Fruit fly (Drosophila melanogaster): ENCODE data around the gene svr.
A peak's percentile ranks its signal among the peaks of the same experiment; 100 is the strongest.

The svr gene

DNA sequence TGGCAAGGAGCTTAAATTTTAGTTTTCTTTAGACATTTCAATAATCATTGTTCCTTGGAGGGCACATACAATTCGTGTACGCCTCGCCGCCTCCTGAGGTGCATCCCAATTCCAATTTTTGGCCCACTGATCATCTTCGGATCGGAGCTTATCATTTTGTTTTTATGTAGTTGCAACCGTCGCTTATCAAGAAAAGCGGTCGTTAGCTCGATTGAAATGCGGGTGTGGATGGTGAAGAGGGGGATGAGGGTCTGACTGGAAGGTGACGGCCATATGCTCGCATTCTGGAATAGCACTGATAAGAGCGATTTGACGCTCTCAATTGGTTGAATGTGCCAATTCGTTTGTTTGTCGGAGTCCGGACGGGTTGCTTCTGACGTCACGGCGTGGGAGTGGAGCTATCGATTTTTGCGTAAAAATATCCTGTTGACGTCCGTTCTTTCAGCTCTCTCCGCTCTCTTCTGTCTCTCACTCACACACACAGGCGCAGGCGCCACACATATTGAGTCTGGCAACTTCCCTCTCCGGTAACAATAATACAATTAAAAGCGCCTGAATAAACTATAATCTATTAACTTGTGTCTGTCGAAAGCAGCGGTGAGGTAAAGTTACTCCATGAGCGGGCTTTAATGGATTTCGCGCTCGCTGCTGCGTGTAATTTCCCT lies 2.8 kb downstream of the svr start:
- TF ChIP-seq CG33017 (tag; optimal IDR thresholded peaks at IDR 0.05) (no peak), CG14711 (tag; optimal IDR thresholded peaks at IDR 0.05) (no peak), CG7045 (GFP tag; optimal IDR thresholded peaks at IDR 0.05) (no peak)

- TF ChIP-seq cnc (optimal IDR thresholded peaks at IDR 0.05) (no peak), Mnt (GFP tag; optimal IDR thresholded peaks at IDR 0.05) (peak; percentile 78), tj (GFP tag; optimal IDR thresholded peaks at IDR 0.05) (peak; percentile 65), CG5204 (GFP tag; optimal IDR thresholded peaks at IDR 0.05) (no peak), Hr96 (GFP tag; optimal IDR thresholded peaks at IDR 0.05) (no peak), CG11617 (GFP tag; optimal IDR thresholded peaks at IDR 0.05) (peak; percentile 84), Crg-1 (GFP tag; optimal IDR thresholded peaks at IDR 0.05) (peak; percentile 67), CG7101 (tag; optimal IDR thresholded peaks at IDR 0.05) (peak; percentile 90), CG7045 (GFP tag; optimal IDR thresholded peaks at IDR 0.05) (peak; percentile 83), CG33017 (tag; optimal IDR thresholded peaks at IDR 0.05) (peak; percentile 79), Clk (GFP tag; optimal IDR thresholded peaks at IDR 0.05) (peak; percentile 77), CG1620 (GFP tag; optimal IDR thresholded peaks at IDR 0.05) (peak; percentile 50), CG14711 (tag; optimal IDR thresholded peaks at IDR 0.05) (peak; percentile 75), kay (GFP tag; ENCODE audit: borderline replicate concordance) (no peak), bab1 (GFP tag; optimal IDR thresholded peaks at IDR 0.05) (peak; percentile 82), ovo (GFP tag; optimal IDR thresholded peaks at IDR 0.05) (peak; percentile 59), pad (GFP tag; optimal IDR thresholded peaks at IDR 0.05) (peak; percentile 81), toe (GFP tag; optimal IDR thresholded peaks at IDR 0.05) (peak; percentile 70), cic (GFP tag; optimal IDR thresholded peaks at IDR 0.05) (peak; percentile 73), CG12768 (GFP tag; optimal IDR thresholded peaks at IDR 0.05) (peak; percentile 83)
These were observed 3.4 kb downstream of the svr start for dm6 chrX:499589-500041.

DNA sequence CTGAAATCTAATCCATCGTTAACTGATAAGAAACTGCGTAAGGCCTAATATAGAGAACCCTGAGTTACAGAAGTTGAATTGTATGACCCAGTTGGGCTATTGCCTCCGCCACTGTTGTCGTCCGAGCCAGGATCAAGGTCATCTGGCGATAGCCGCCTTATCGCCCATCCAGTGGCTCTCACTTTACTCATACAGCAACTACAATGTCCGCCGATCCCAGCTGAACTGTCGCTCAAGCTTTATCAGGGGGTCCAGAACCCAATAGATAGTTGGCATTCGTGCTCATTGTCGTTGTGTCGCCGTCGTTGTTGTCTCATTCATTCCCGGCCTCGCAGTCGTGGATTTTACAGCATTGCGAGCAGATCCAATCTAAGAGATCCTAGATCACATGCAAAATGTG lies 12.9 kb downstream of the svr start, which contains the start of gene arg:
Gene arg (plus strand): TSS at position 319 of the 400 bp plus-strand sequence.
- TF ChIP-seq Mnt (GFP tag; optimal IDR thresholded peaks at IDR 0.05) (no peak), cic (GFP tag; optimal IDR thresholded peaks at IDR 0.05) (peak; percentile 3), CG7101 (tag; optimal IDR thresholded peaks at IDR 0.05) (no peak)

- TF ChIP-seq CG7101 (tag; optimal IDR thresholded peaks at IDR 0.05) (no peak), CG12768 (GFP tag; optimal IDR thresholded peaks at IDR 0.05) (no peak), CG7045 (GFP tag; optimal IDR thresholded peaks at IDR 0.05) (no peak), tj (GFP tag; optimal IDR thresholded peaks at IDR 0.05) (no peak), CG14711 (tag; optimal IDR thresholded peaks at IDR 0.05) (no peak), bab1 (GFP tag; optimal IDR thresholded peaks at IDR 0.05) (no peak), CG33017 (tag; optimal IDR thresholded peaks at IDR 0.05) (no peak), toe (GFP tag; optimal IDR thresholded peaks at IDR 0.05) (no peak), CG11617 (GFP tag; optimal IDR thresholded peaks at IDR 0.05) (no peak), CG1620 (GFP tag; optimal IDR thresholded peaks at IDR 0.05) (no peak), ovo (GFP tag; optimal IDR thresholded peaks at IDR 0.05) (no peak), Mnt (GFP tag; optimal IDR thresholded peaks at IDR 0.05) (no peak), Crg-1 (GFP tag; optimal IDR thresholded peaks at IDR 0.05) (no peak), Hr96 (GFP tag; optimal IDR thresholded peaks at IDR 0.05) (no peak)
These were observed 14.3 kb downstream of the svr start for dm6 chrX:510528-510927.

dm6 chrX:512527-512926 lies 16.3 kb downstream of the svr start:
- TF ChIP-seq Clk (GFP tag; optimal IDR thresholded peaks at IDR 0.05) (no peak), toe (GFP tag; optimal IDR thresholded peaks at IDR 0.05) (no peak), CG14711 (tag; optimal IDR thresholded peaks at IDR 0.05) (no peak), CG7101 (tag; optimal IDR thresholded peaks at IDR 0.05) (no peak), CG12768 (GFP tag; optimal IDR thresholded peaks at IDR 0.05) (no peak), CG5204 (GFP tag; optimal IDR thresholded peaks at IDR 0.05) (no peak), pad (GFP tag; optimal IDR thresholded peaks at IDR 0.05) (no peak), CG11617 (GFP tag; optimal IDR thresholded peaks at IDR 0.05) (no peak), Crg-1 (GFP tag; optimal IDR thresholded peaks at IDR 0.05) (no peak), ovo (GFP tag; optimal IDR thresholded peaks at IDR 0.05) (no peak), cnc (optimal IDR thresholded peaks at IDR 0.05) (no peak), tj (GFP tag; optimal IDR thresholded peaks at IDR 0.05) (no peak), kay (GFP tag; ENCODE audit: borderline replicate concordance) (no peak), Mnt (GFP tag; optimal IDR thresholded peaks at IDR 0.05) (no peak), Hr96 (GFP tag; optimal IDR thresholded peaks at IDR 0.05) (no peak), CG1620 (GFP tag; optimal IDR thresholded peaks at IDR 0.05) (no peak), CG33017 (tag; optimal IDR thresholded peaks at IDR 0.05) (no peak), bab1 (GFP tag; optimal IDR thresholded peaks at IDR 0.05) (no peak), CG7045 (GFP tag; optimal IDR thresholded peaks at IDR 0.05) (no peak), cic (GFP tag; optimal IDR thresholded peaks at IDR 0.05) (no peak)

dm6 chrX:515676-516075 lies 19.4 kb downstream of the svr start:
- TF ChIP-seq CG5204 (GFP tag; optimal IDR thresholded peaks at IDR 0.05) (no peak), Clk (GFP tag; optimal IDR thresholded peaks at IDR 0.05) (no peak), CG14711 (tag; optimal IDR thresholded peaks at IDR 0.05) (no peak), cic (GFP tag; optimal IDR thresholded peaks at IDR 0.05) (no peak), CG11617 (GFP tag; optimal IDR thresholded peaks at IDR 0.05) (no peak), CG12768 (GFP tag; optimal IDR thresholded peaks at IDR 0.05) (no peak), CG1620 (GFP tag; optimal IDR thresholded peaks at IDR 0.05) (no peak), bab1 (GFP tag; optimal IDR thresholded peaks at IDR 0.05) (no peak)
